Fruit fly (Drosophila melanogaster): ENCODE data around the gene CG18789.

The CG18789 gene

DNA sequence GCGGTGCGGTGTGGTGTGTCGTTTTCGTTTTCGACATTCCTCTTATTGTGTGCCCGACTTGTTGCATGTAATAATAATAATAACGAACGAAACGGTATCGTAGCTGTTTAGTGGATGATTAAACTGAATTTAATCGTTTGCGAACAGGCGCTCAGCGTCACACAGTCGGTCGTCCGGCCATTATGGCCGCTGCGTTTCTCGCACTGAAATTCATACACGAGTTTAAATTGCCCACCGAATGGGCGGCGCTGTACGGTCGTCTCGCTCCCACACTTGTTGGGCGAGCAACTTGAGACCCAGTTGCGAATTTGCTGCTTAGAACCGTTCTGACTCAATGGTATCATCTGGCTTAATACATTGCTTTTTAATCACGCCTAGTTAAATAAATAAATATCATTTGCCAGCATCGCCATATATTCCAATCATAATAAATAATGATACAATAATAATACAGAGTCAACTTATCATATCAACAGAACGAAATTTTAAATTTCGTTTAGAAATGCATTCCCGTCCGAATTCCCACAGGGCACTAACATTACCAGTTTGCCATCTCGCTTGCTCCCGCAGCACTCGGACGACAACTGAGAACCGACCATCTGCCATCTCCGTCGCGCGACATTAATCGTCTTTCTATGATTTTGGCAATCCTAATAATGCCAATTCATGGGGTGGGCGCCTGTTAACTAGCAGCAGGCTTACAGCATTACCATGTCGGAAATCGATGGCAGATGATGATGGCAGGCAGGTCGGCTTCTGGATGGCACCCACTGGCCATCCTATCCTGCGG is 15.8 kb upstream of the CG18789 start (continued):
- no peak for TF ChIP-seq stc (GFP tag; IDR thresholded peaks at IDR 0.05)
- no peak for TF ChIP-seq ftz-f1 (GFP tag; optimal IDR thresholded peaks at IDR 0.05)
- no peak for TF ChIP-seq CG9215 (GFP tag; IDR thresholded peaks at IDR 0.05)
- peak; percentile 81 for TF ChIP-seq Mad (GFP tag; optimal IDR thresholded peaks at IDR 0.05)
- TF ChIP-seq CG10654 (GFP tag; optimal IDR thresholded peaks at IDR 0.05): peak; percentile 90
- peak; percentile 67 for TF ChIP-seq D19B (GFP tag; optimal IDR thresholded peaks at IDR 0.05)
- TF ChIP-seq CG33213 (GFP tag; optimal IDR thresholded peaks at IDR 0.05): no peak
- peak; percentile 29 for TF ChIP-seq Side (GFP tag; optimal IDR thresholded peaks at IDR 0.05)
- no peak for TF ChIP-seq dysf (GFP tag; IDR thresholded peaks at IDR 0.05)
- no peak for TF ChIP-seq Ets97D (GFP tag; optimal IDR thresholded peaks at IDR 0.05)
- peak; percentile 71 to 92 for TF ChIP-seq Hr51 (GFP tag; optimal IDR thresholded peaks at IDR 0.05)
- no peak for TF ChIP-seq Drgx (GFP tag; IDR thresholded peaks at IDR 0.05)
- TF ChIP-seq NC2β (GFP tag; optimal IDR thresholded peaks at IDR 0.05): peak; percentile 49
- no peak for TF ChIP-seq gt (GFP tag; IDR thresholded peaks at IDR 0.05)
- TF ChIP-seq CG11085 (GFP tag; IDR thresholded peaks at IDR 0.05): no peak
- TF ChIP-seq CG11696 (GFP tag; IDR thresholded peaks at IDR 0.05): no peak
- TF ChIP-seq nerfin-1 (tag; optimal IDR thresholded peaks at IDR 0.05): peak; percentile 42
- peak; percentile 17 for TF ChIP-seq CG3838 (GFP tag; optimal IDR thresholded peaks at IDR 0.05)
- no peak for TF ChIP-seq Poxn (GFP tag; IDR thresholded peaks at IDR 0.05)
- TF ChIP-seq TFAM (GFP tag; optimal IDR thresholded peaks at IDR 0.05): peak; percentile 8
- TF ChIP-seq sim (GFP tag; IDR thresholded peaks at IDR 0.05): no peak
- TF ChIP-seq Rfx (GFP tag; IDR thresholded peaks at IDR 0.05): no peak
- TF ChIP-seq shn (GFP tag; optimal IDR thresholded peaks at IDR 0.05): peak; percentile 78
- TF ChIP-seq CG15073 (GFP tag; optimal IDR thresholded peaks at IDR 0.05): peak; percentile 36
- TF ChIP-seq chinmo (GFP tag; IDR thresholded peaks at IDR 0.05; ENCODE audit: partially characterized antibody): no peak
- TF ChIP-seq gem (tag; optimal IDR thresholded peaks at IDR 0.05): peak; percentile 96
- TF ChIP-seq CG3163 (GFP tag; optimal IDR thresholded peaks at IDR 0.05): no peak
- no peak for TF ChIP-seq CG5953 (GFP tag; IDR thresholded peaks at IDR 0.05)
- peak; percentile 68 for TF ChIP-seq gsb-n (tag; optimal IDR thresholded peaks at IDR 0.05)
- peak in 1 of 2 experiments; percentile 26 for TF ChIP-seq Eip74EF (GFP tag; optimal IDR thresholded peaks at IDR 0.05)
- no peak for TF ChIP-seq peb (GFP tag; IDR thresholded peaks at IDR 0.05)
- TF ChIP-seq zen (tag; optimal IDR thresholded peaks at IDR 0.05): peak; percentile 92
- no peak for TF ChIP-seq CG32532 (GFP tag; IDR thresholded peaks at IDR 0.05)
- TF ChIP-seq kah (GFP tag; optimal IDR thresholded peaks at IDR 0.05): peak; percentile 30
- TF ChIP-seq CG3407 (GFP tag; optimal IDR thresholded peaks at IDR 0.05): peak; percentile 66
- TF ChIP-seq CG12071 (GFP tag; optimal IDR thresholded peaks at IDR 0.05): peak; percentile 76
- peak; percentile 94 for TF ChIP-seq Fer3 (tag; optimal IDR thresholded peaks at IDR 0.05)
- peak; percentile 86 for TF ChIP-seq CG14710 (tag; optimal IDR thresholded peaks at IDR 0.05)
- no peak for TF ChIP-seq CG2199 (GFP tag; IDR thresholded peaks at IDR 0.05)
- TF ChIP-seq CG17568 (GFP tag; optimal IDR thresholded peaks at IDR 0.05): peak; percentile 68
- peak; percentile 83 for TF ChIP-seq CG6683 (GFP tag; optimal IDR thresholded peaks at IDR 0.05)
- TF ChIP-seq CG8944 (GFP tag; optimal IDR thresholded peaks at IDR 0.05): peak; percentile 59
- TF ChIP-seq sima (GFP tag; optimal IDR thresholded peaks at IDR 0.05): no peak
- TF ChIP-seq Blimp-1 (GFP tag; optimal IDR thresholded peaks at IDR 0.05): peak; percentile 64
- no peak for TF ChIP-seq jigr1 (GFP tag; IDR thresholded peaks at IDR 0.05)
- TF ChIP-seq CG1832 (GFP tag; optimal IDR thresholded peaks at IDR 0.05): peak; percentile 91
- no peak for TF ChIP-seq emc (GFP tag; optimal IDR thresholded peaks at IDR 0.05)
- peak; percentile 84 for TF ChIP-seq CG5180 (GFP tag; optimal IDR thresholded peaks at IDR 0.05)
- peak; percentile 89 for TF ChIP-seq Chrac-16 (GFP tag; optimal IDR thresholded peaks at IDR 0.05)
- no peak for TF ChIP-seq GATAe (GFP tag; conservative IDR thresholded peaks at IDR 0.05)
